Fruit fly (Drosophila melanogaster) whole organism, pupa: ENCODE results near the gene Aptx.
A peak's percentile ranks its signal among the peaks of the same experiment; 100 is the strongest.

Experiments
- CG10348 ChIP-seq: fragments of 200-800 bp; sonication (Bioruptor generic); IDR thresholded peaks from 2 replicates; pipeline ENCODE4 v1.3.6; 2022; ENCODE audit warnings: missing biosample characterization, missing genetic modification characterization
- CG12605 ChIP-seq: fragments of 200-800 bp; sonication (Bioruptor generic); IDR thresholded peaks from 2 replicates; pipeline ENCODE4 v1.3.6; 2022; ENCODE audit warnings: missing biosample characterization, missing genetic modification characterization
- CG13204 ChIP-seq: fragments of 200-800 bp; sonication (Bioruptor generic); optimal IDR thresholded peaks from 2 replicates; lab custom pipeline; 2018; ENCODE audit warnings: missing biosample characterization, mild to moderate bottlenecking, missing genetic modification characterization, moderate library complexity
- CG14655 ChIP-seq: fragments of 200-800 bp; sonication (Bioruptor generic); optimal IDR thresholded peaks from 3 replicates; lab custom pipeline; 2017; ENCODE audit warnings: mild to moderate bottlenecking, missing biosample characterization, missing genetic modification reagents, missing genetic modification characterization
- CG15710 ChIP-seq: fragments of 200-800 bp; sonication (Bioruptor generic); optimal IDR thresholded peaks from 2 replicates; lab custom pipeline; 2018; ENCODE audit warnings: missing biosample characterization, mild to moderate bottlenecking, missing genetic modification characterization, moderate library complexity
- CG17806 ChIP-seq: fragments of 200-800 bp; sonication (Bioruptor generic); optimal IDR thresholded peaks from 2 replicates; lab custom pipeline; 2018; ENCODE audit warnings: missing biosample characterization, mild to moderate bottlenecking, missing genetic modification characterization, moderate library complexity
- CG32121 ChIP-seq: fragments of 200-800 bp; sonication (Bioruptor generic); IDR thresholded peaks from 2 replicates; pipeline ENCODE4 v1.3.6; 2022; ENCODE audit warnings: missing biosample characterization, missing genetic modification characterization
- CG34367 ChIP-seq: fragments of 200-800 bp; sonication (Bioruptor generic); optimal IDR thresholded peaks from 2 replicates; lab custom pipeline; 2018; ENCODE audit warnings: missing biosample characterization, mild to moderate bottlenecking, missing genetic modification characterization
- CG4496 ChIP-seq: fragments of 200-800 bp; sonication (Bioruptor generic); IDR thresholded peaks from 3 replicates; pipeline ENCODE4 v1.3.6; 2022; ENCODE audit warnings: missing biosample characterization, missing genetic modification characterization
- CG8159 ChIP-seq: fragments of 200-800 bp; sonication (Bioruptor generic); optimal IDR thresholded peaks from 3 replicates; lab custom pipeline; 2018; ENCODE audit warnings: missing biosample characterization, mild to moderate bottlenecking, missing genetic modification characterization, moderate library complexity
- CG8301 ChIP-seq: fragments of 200-800 bp; sonication (Bioruptor generic); optimal IDR thresholded peaks from 2 replicates; lab custom pipeline; 2018; ENCODE audit warnings: missing biosample characterization, mild to moderate bottlenecking, missing genetic modification characterization
- CG9948 ChIP-seq: fragments of 200-800 bp; sonication (Bioruptor generic); optimal IDR thresholded peaks from 2 replicates; lab custom pipeline; 2018; ENCODE audit warnings: missing biosample characterization, mild to moderate bottlenecking, missing genetic modification characterization, moderate library complexity
- D1 ChIP-seq: fragments of 200-800 bp; sonication (Bioruptor generic); optimal IDR thresholded peaks from 2 replicates; lab custom pipeline; 2018; ENCODE audit warnings: missing biosample characterization, mild to moderate bottlenecking, missing genetic modification characterization, moderate library complexity
- EcR ChIP-seq: fragments of 200-800 bp; sonication (Bioruptor generic); optimal IDR thresholded peaks from 3 replicates; lab custom pipeline; 2019; ENCODE audit warnings: missing biosample characterization, missing genetic modification characterization, mild to moderate bottlenecking, moderate library complexity, missing genetic modification reagents
- Ets98B ChIP-seq: fragments of 200-800 bp; sonication (Bioruptor generic); IDR thresholded peaks from 2 replicates; pipeline ENCODE4 v1.3.6; 2022; ENCODE audit warnings: missing biosample characterization, missing genetic modification characterization
- Pif1A ChIP-seq: fragments of 200-800 bp; sonication (Bioruptor generic); optimal IDR thresholded peaks from 3 replicates; lab custom pipeline; 2016; ENCODE audit warnings: missing biosample characterization, missing genetic modification characterization
- Pif1B ChIP-seq: fragments of 200-800 bp; sonication (Bioruptor generic); optimal IDR thresholded peaks from 3 replicates; lab custom pipeline; 2016; ENCODE audit warnings: missing biosample characterization, missing genetic modification characterization
- Snoo ChIP-seq: fragments of 200-800 bp; sonication (Bioruptor generic); optimal IDR thresholded peaks from 3 replicates; lab custom pipeline; 2017; ENCODE audit warnings: missing biosample characterization, mild to moderate bottlenecking, missing genetic modification characterization, inconsistent platforms
- fd96Ca ChIP-seq: fragments of 200-800 bp; sonication (Bioruptor generic); IDR thresholded peaks from 3 replicates; pipeline ENCODE4 v1.3.6; 2022; ENCODE audit warnings: missing biosample characterization, missing genetic modification characterization
- gl ChIP-seq: fragments of 200-800 bp; sonication (Bioruptor generic); optimal IDR thresholded peaks from 2 replicates; lab custom pipeline; 2018; ENCODE audit warnings: missing biosample characterization, mild to moderate bottlenecking, missing genetic modification characterization
- rn ChIP-seq: fragments of 200-800 bp; sonication (Bioruptor generic); IDR thresholded peaks from 2 replicates; pipeline ENCODE4 v1.3.6; 2022; ENCODE audit warnings: missing biosample characterization, missing genetic modification characterization

Gene Aptx

dm6 chr3R:19375923-19376322 is 27.3 kb upstream of the Aptx start, which contains the start of gene CG31404:
TSS of gene CG31404 (minus strand) at chr3R:19376023.
- TF ChIP-seq CG14655 (no peak), CG4496 (GFP tag; lab: Robert Waterston, UW) (no peak), CG34367 (tag; lab: Kevin White, UChicago) (no peak), CG12605 (GFP tag; lab: Robert Waterston, UW) (no peak), gl (tag; lab: Kevin White, UChicago) (no peak), CG8301 (tag; lab: Kevin White, UChicago) (no peak), CG32121 (GFP tag; lab: Robert Waterston, UW) (no peak), rn (GFP tag; lab: Robert Waterston, UW) (no peak), CG10348 (no peak), CG8159 (tag; lab: Kevin White, UChicago) (no peak), Pif1B (GFP tag; lab: Kevin White, UChicago) (no peak), CG9948 (no peak), Snoo (tag; lab: Kevin White, UChicago) (no peak), CG15710 (tag; lab: Kevin White, UChicago) (no peak), Ets98B (no peak), fd96Ca (GFP tag; lab: Robert Waterston, UW) (no peak), CG13204 (GFP tag; lab: Kevin White, UChicago) (no peak), Pif1A (GFP tag; lab: Kevin White, UChicago) (no peak), D1 (tag; lab: Kevin White, UChicago) (no peak), EcR (GFP tag; lab: Kevin White, UChicago) (no peak)

DNA sequence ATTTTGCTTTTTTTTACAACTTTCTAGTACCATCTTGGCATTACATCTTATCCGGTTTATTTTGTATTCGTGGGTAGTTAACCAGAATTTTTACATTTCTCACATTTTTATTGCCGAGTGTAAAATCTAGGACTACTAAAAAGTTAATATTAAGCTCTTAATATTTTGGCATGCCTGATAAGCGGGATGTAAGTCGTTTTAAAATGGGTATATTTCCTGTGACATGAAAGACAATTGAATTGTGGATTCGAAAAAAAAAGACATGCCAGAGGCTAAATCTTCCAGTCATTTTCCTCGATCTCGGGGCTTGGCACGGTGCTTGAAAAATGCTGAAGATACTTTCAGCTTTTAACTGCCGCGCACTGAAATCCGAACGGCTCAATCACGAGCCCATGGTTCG is 26.1 kb upstream of the Aptx start, which contains the start of gene CG31245:
CG31245 (minus strand) TSS at position 101 of the 400 bp plus-strand sequence.
- TF ChIP-seq gl (tag; lab: Kevin White, UChicago), result no peak
- no peak for TF ChIP-seq CG13204 (GFP tag; lab: Kevin White, UChicago)
- no peak for TF ChIP-seq EcR (GFP tag; lab: Kevin White, UChicago)
- TF ChIP-seq Pif1B (GFP tag; lab: Kevin White, UChicago), result no peak
- TF ChIP-seq CG4496 (GFP tag; lab: Robert Waterston, UW), result no peak
- no peak for TF ChIP-seq CG9948
- no peak for TF ChIP-seq fd96Ca (GFP tag; lab: Robert Waterston, UW)
- no peak for TF ChIP-seq Snoo (tag; lab: Kevin White, UChicago)
- no peak for TF ChIP-seq CG17806 (tag; lab: Kevin White, UChicago)
- TF ChIP-seq CG12605 (GFP tag; lab: Robert Waterston, UW), result no peak

DNA sequence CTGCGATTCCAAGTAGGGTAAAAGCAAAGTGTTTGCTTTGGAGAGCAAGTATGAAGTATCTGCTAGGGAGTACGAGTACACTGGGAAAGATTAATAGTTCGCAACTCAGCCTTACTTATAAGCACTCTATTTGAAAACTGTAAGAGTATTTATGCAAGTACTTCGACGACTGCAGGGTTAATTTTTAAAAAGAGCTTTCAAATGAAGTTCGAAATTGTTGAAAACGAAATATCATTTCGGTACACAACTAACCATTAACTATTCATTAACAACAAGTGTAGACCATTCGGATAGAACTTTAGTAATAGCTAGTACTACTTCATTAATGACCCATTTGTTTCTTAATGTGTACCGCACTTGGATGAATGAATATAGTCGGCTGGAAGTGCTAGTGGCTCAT is 20.0 kb upstream of the Aptx start:
- TF ChIP-seq fd96Ca (GFP tag; lab: Robert Waterston, UW) (no peak), CG14655 (peak; percentile 71), rn (GFP tag; lab: Robert Waterston, UW) (no peak), CG8159 (tag; lab: Kevin White, UChicago) (peak; percentile 21), gl (tag; lab: Kevin White, UChicago) (no peak), EcR (GFP tag; lab: Kevin White, UChicago) (no peak), Pif1A (GFP tag; lab: Kevin White, UChicago) (peak; percentile 23)

DNA sequence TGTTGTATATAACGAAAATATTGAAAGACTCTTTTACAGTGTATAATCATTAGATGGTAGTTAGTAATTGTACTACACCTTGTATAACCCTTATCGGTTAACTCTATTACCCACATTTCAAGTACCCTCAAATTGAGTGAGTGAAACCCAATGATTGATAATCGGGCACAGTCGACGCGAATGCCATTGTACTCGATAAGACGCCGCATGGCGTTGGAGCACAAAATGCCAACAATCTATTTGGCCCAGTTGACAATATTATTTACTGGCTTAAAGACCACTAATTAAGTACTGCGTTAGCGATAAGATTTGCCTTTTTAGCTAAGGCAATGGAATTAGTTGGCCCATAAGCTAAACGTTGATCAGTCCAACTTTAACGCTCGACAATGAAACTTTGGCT is 15.6 kb upstream of the Aptx start, which contains the start of gene CG3734:
CG3734 (plus strand) TSS at position 254 of the 400 bp plus-strand sequence.
- TF ChIP-seq CG4496 (GFP tag; lab: Robert Waterston, UW), result no peak
- no peak for TF ChIP-seq CG12605 (GFP tag; lab: Robert Waterston, UW)
- TF ChIP-seq CG32121 (GFP tag; lab: Robert Waterston, UW), result no peak
- no peak for TF ChIP-seq CG8301 (tag; lab: Kevin White, UChicago)
- TF ChIP-seq CG9948, result no peak
- no peak for TF ChIP-seq CG34367 (tag; lab: Kevin White, UChicago)
- no peak for TF ChIP-seq Snoo (tag; lab: Kevin White, UChicago)
- TF ChIP-seq CG15710 (tag; lab: Kevin White, UChicago), result no peak
- TF ChIP-seq EcR (GFP tag; lab: Kevin White, UChicago), result no peak
- TF ChIP-seq fd96Ca (GFP tag; lab: Robert Waterston, UW), result no peak
- TF ChIP-seq CG14655, result no peak
- TF ChIP-seq rn (GFP tag; lab: Robert Waterston, UW), result no peak
- no peak for TF ChIP-seq Ets98B
- TF ChIP-seq D1 (tag; lab: Kevin White, UChicago), result no peak
- no peak for TF ChIP-seq CG10348

- TF ChIP-seq gl (tag; lab: Kevin White, UChicago), result no peak
- no peak for TF ChIP-seq Ets98B
- no peak for TF ChIP-seq CG4496 (GFP tag; lab: Robert Waterston, UW)
- TF ChIP-seq EcR (GFP tag; lab: Kevin White, UChicago), result no peak
- no peak for TF ChIP-seq Pif1A (GFP tag; lab: Kevin White, UChicago)
- TF ChIP-seq CG34367 (tag; lab: Kevin White, UChicago), result no peak
- no peak for TF ChIP-seq CG15710 (tag; lab: Kevin White, UChicago)
- no peak for TF ChIP-seq CG8159 (tag; lab: Kevin White, UChicago)
- TF ChIP-seq Pif1B (GFP tag; lab: Kevin White, UChicago), result no peak
- no peak for TF ChIP-seq CG12605 (GFP tag; lab: Robert Waterston, UW)
- TF ChIP-seq CG10348, result no peak
- TF ChIP-seq rn (GFP tag; lab: Robert Waterston, UW), result no peak
These were observed 13.3 kb upstream of the Aptx start, which contains the start of gene CG18493 for dm6 chr3R:19389919-19390318. TSS of gene CG18493 (plus strand) at chr3R:19390270.

DNA sequence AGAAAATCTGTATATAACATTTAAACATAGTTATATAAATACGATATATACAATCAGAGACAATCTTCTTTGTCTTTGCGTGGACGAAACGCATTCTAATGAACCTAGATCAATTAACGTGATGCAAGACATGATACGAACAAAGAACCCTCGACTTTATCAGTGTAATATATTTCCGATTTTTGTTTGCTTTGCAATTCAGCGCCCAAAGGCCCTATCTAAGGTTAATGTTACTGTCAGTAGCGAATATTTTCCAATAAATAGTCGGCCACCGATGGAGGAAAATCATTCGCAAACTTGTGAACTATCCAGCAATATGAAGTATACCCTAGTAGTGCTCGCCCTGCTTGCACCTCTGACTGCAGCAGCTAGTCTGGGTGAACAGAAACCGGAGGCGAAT is 10.2 kb upstream of the Aptx start, which contains the start of gene CG3739:
CG3739 (plus strand) TSS at position 301 of the 400 bp plus-strand sequence.
- no peak for TF ChIP-seq CG9948
